Worm (Caenorhabditis elegans) whole organism, young adult: ENCODE results near the gene R05H11.2.

Source experiments
- F23B12.7 ChIP-seq: sonication (generic microtip); optimal IDR thresholded peaks from 2 replicates; lab custom pipeline; 2017; ENCODE audit warnings: missing genetic modification characterization, mild to moderate bottlenecking, missing compliant biosample characterization, antibody characterized with exemption, moderate library complexity; ENCODE audit not compliant: insufficient read depth
- F33H1.4 ChIP-seq: fragments of 200-800 bp; sonication (Bioruptor generic); IDR thresholded peaks from 2 replicates; pipeline ENCODE4 v1.3.6; 2022; ENCODE audit warnings: missing genetic modification reagents, missing genetic modification characterization, missing compliant biosample characterization
- F57A8.1 ChIP-seq: fragments of 200-800 bp; sonication (Bioruptor generic); optimal IDR thresholded peaks from 2 replicates; lab custom pipeline; 2018; ENCODE audit warnings: mild to moderate bottlenecking, missing genetic modification characterization, moderate library complexity, missing compliant biosample characterization
- Y53F4B.3 ChIP-seq: fragments of 200-800 bp; sonication (Bioruptor generic); IDR thresholded peaks from 2 replicates; pipeline ENCODE4 v1.3.6; 2022; ENCODE audit warnings: missing genetic modification reagents, missing genetic modification characterization, missing compliant biosample characterization
- Y95B8A.8 ChIP-seq: fragments of 200-800 bp; sonication (Bioruptor generic); IDR thresholded peaks from 2 replicates; pipeline ENCODE4 v1.3.6; 2022; ENCODE audit warnings: missing genetic modification reagents, missing genetic modification characterization, missing compliant biosample characterization
- aptf-3 ChIP-seq: fragments of 200-800 bp; sonication (Bioruptor generic); IDR thresholded peaks from 2 replicates; pipeline ENCODE4 v1.3.6; 2022; ENCODE audit warnings: missing genetic modification characterization, missing compliant biosample characterization
- attf-6 ChIP-seq: fragments of 200-800 bp; sonication (Bioruptor generic); IDR thresholded peaks from 2 replicates; pipeline ENCODE4 v1.3.6; 2022; ENCODE audit warnings: missing genetic modification reagents, missing genetic modification characterization, missing compliant biosample characterization
- cebp-1 ChIP-seq, 2 experiments: fragments of 200-800 bp in 1 of 2; sonication (Bioruptor generic) in 1 of 2; sonication (generic microtip) in 1 of 2; IDR thresholded peaks in 1 of 2; optimal IDR thresholded peaks in 1 of 2; 2 replicates each; pipeline versions ENCODE4 v1.3.6 to Lab custom; 2017 to 2022; ENCODE audit warnings: missing compliant biosample characterization in 2 of 2, missing genetic modification characterization in 2 of 2, mild to moderate bottlenecking in 1 of 2, missing genetic modification reagents in 1 of 2, moderate library complexity in 1 of 2
- cebp-2 ChIP-seq: fragments of 200-800 bp; sonication (Bioruptor generic); IDR thresholded peaks from 2 replicates; pipeline ENCODE4 v1.3.6; 2022; ENCODE audit warnings: missing genetic modification characterization, missing compliant biosample characterization
- ceh-79 ChIP-seq: sonication (generic microtip); optimal IDR thresholded peaks from 2 replicates; lab custom pipeline; 2017; ENCODE audit warnings: mild to moderate bottlenecking, missing genetic modification characterization, missing compliant biosample characterization
- chd-7 ChIP-seq: sonication (generic microtip); optimal IDR thresholded peaks from 2 replicates; lab custom pipeline; 2016; ENCODE audit warnings: mild to moderate bottlenecking, missing genetic modification characterization, moderate library complexity, missing compliant biosample characterization
- efl-1 ChIP-seq: fragments of 150-350 bp; optimal IDR thresholded peaks from 2 replicates; lab custom pipeline; 2014; ENCODE audit warnings: missing biosample characterization, missing genetic modification reagents, missing genetic modification characterization
- egl-44 ChIP-seq: fragments of 200-800 bp; sonication (Bioruptor generic); IDR thresholded peaks from 2 replicates; pipeline ENCODE4 v1.3.6; 2022; ENCODE audit warnings: missing genetic modification reagents, missing genetic modification characterization, missing compliant biosample characterization
- gei-17 ChIP-seq: fragments of 200-800 bp; sonication (Bioruptor generic); optimal IDR thresholded peaks from 2 replicates; lab custom pipeline; 2018; ENCODE audit warnings: mild to moderate bottlenecking, missing genetic modification characterization, missing compliant biosample characterization
- hlh-26 ChIP-seq: fragments of 200-800 bp; sonication (Bioruptor generic); conservative IDR thresholded peaks from 2 replicates; pipeline ENCODE4 v1.3.6; 2022; ENCODE audit warnings: missing genetic modification reagents, missing genetic modification characterization, missing compliant biosample characterization
- hmg-1.2 ChIP-seq: fragments of 200-800 bp; sonication (Bioruptor generic); IDR thresholded peaks from 2 replicates; pipeline ENCODE4 v1.3.6; 2022; ENCODE audit warnings: missing genetic modification reagents, missing genetic modification characterization, missing compliant biosample characterization
- hmg-20 ChIP-seq: fragments of 200-800 bp; sonication (Bioruptor generic); IDR thresholded peaks from 2 replicates; pipeline ENCODE4 v1.3.6; 2022; ENCODE audit warnings: missing genetic modification reagents, missing genetic modification characterization, missing compliant biosample characterization
- lsl-1 ChIP-seq: fragments of 200-800 bp; sonication (Bioruptor generic); optimal IDR thresholded peaks from 2 replicates; lab custom pipeline; 2018; ENCODE audit warnings: mild to moderate bottlenecking, missing genetic modification characterization, moderate library complexity, missing compliant biosample characterization
- madf-6 ChIP-seq: fragments of 200-800 bp; sonication (Bioruptor generic); IDR thresholded peaks from 2 replicates; pipeline ENCODE4 v1.3.6; 2022; ENCODE audit warnings: missing genetic modification reagents, missing genetic modification characterization, missing compliant biosample characterization
- mes-4 ChIP-seq: sonication (generic microtip); optimal IDR thresholded peaks from 2 replicates; lab custom pipeline; 2016; ENCODE audit warnings: missing genotype, missing genetic modification characterization, missing compliant biosample characterization
- nhr-80 ChIP-seq: sonication (generic microtip); optimal IDR thresholded peaks from 2 replicates; lab custom pipeline; 2016; ENCODE audit warnings: missing genetic modification characterization, missing compliant biosample characterization
- nhr-90 ChIP-seq: sonication (generic microtip); optimal IDR thresholded peaks from 2 replicates; lab custom pipeline; 2016; ENCODE audit warnings: missing genotype, mild to moderate bottlenecking, missing genetic modification characterization, missing compliant biosample characterization
- sea-2 ChIP-seq: fragments of 200-800 bp; sonication (Bioruptor generic); IDR thresholded peaks from 2 replicates; pipeline ENCODE4 v1.3.6; 2022; ENCODE audit warnings: missing genetic modification characterization, missing compliant biosample characterization
- snpc-1.3 ChIP-seq: sonication (generic microtip); optimal IDR thresholded peaks from 2 replicates; lab custom pipeline; 2017; ENCODE audit warnings: missing genetic modification characterization, mild to moderate bottlenecking, missing compliant biosample characterization, antibody characterized with exemption, moderate library complexity, missing genotype, missing genetic modification reagents; ENCODE audit not compliant: insufficient read depth
- snpc-4 ChIP-seq, 5 experiments: fragments of 150-350 bp in 1 of 5; sonication (generic microtip) in 4 of 5; optimal IDR thresholded peaks; 2 replicates each; lab custom pipeline; 2014 to 2018; ENCODE audit warnings: missing genetic modification characterization in 5 of 5, missing biosample characterization in 3 of 5, antibody characterized with exemption in 2 of 5, mild to moderate bottlenecking in 2 of 5, missing compliant biosample characterization in 2 of 5, missing genotype in 2 of 5, moderate library complexity in 2 of 5, missing genetic modification reagents in 1 of 5
- zfh-2 ChIP-seq: fragments of 200-800 bp; sonication (Bioruptor generic); conservative IDR thresholded peaks from 2 replicates; pipeline ENCODE4 v1.3.6; 2022; ENCODE audit warnings: missing genetic modification reagents, missing genetic modification characterization, missing compliant biosample characterization

R05H11.2 gene

DNA sequence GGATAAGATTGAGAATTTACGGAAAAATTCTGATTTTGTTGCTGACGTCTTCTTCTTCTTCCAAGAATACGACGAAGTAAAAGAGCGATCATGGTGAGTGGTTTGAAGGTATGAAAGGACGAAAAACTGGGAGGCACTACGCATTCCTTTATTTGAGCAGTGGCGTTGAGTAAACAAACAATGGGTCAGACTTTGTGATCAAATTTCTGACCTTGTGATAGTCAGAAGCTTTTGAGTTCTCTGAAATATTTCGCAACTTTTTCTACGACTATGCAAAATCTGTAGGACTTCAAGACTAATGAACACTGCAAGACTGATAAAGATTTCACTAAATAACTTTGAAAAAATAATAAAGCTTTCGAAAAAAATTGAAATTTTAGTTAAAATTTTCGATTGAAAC, 18.8 kb downstream of the R05H11.2 start, which contains the start of gene F28F5.4:
Gene F28F5.4 (minus strand): TSS at position 104 of the 400 bp plus-strand sequence.
- no peak for TF ChIP-seq nhr-90
- TF ChIP-seq ceh-79: no peak
- 0 out of 2 replicates have a peak, but pooled peaks have one; percentile 20 for TF ChIP-seq cebp-1 (GFP tag; IDR thresholded peaks at IDR 0.05; lab: Robert Waterston, UW)
- TF ChIP-seq cebp-1 (tag; optimal IDR thresholded peaks at IDR 0.05; lab: Kevin White, UChicago): peak; percentile 85

DNA sequence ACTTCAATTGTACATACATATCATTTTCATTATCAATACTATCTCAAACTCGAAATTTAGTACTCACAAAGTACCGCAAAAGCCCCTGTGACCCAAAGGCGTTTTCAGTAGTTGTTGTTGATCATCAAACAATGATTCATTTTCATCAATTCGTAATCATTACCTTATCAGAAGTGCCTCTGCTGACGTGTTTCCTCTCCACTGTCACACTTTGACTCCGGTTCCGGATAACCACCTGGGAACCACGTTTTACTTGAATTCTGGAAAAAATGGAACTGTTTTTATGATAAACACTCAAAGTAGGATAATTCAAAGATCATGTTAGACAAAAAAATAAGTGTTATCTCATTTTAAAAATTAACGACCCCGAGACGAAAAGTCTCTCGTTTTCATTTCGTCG, 19.9 kb downstream of the R05H11.2 start:
- 0 out of 2 replicates have a peak, but pooled peaks have one; percentile 17 for TF ChIP-seq egl-44 (GFP tag; lab: Robert Waterston, UW)
- TF ChIP-seq madf-6 (GFP tag; lab: Robert Waterston, UW): no peak
- no peak for TF ChIP-seq snpc-1.3 (tag; lab: Kevin White, UChicago)
- TF ChIP-seq hlh-26 (GFP tag; lab: Robert Waterston, UW): no peak
- no peak for TF ChIP-seq F33H1.4 (GFP tag; lab: Robert Waterston, UW)
- TF ChIP-seq gei-17 (GFP tag; lab: Kevin White, UChicago): no peak
- no peak for TF ChIP-seq Y95B8A.8 (GFP tag; lab: Robert Waterston, UW)
- no peak for TF ChIP-seq cebp-2 (GFP tag; lab: Robert Waterston, UW)
- TF ChIP-seq nhr-80 (tag; lab: Kevin White, UChicago): peak; percentile 25
- no peak for TF ChIP-seq snpc-4 (GFP tag; optimal IDR thresholded peaks at IDR 0.05; lab: Kevin White, UChicago)
- no peak for TF ChIP-seq snpc-4 (tag; optimal IDR thresholded peaks at IDR 0.05; lab: Kevin White, UChicago)
- TF ChIP-seq, all 124 proteins: peak for 2

- TF ChIP-seq cebp-2 (GFP tag; lab: Robert Waterston, UW): no peak
- TF ChIP-seq F23B12.7 (tag; lab: Kevin White, UChicago): no peak
- TF ChIP-seq nhr-80 (tag; lab: Kevin White, UChicago): peak; percentile 43
- TF ChIP-seq, all 124 proteins: peak for 1
Measured at ce11 chrIII:6819322-6819901, 21.3 kb downstream of the R05H11.2 start, which contains the start of gene F28F5.6. F28F5.6 (minus strand) TSS chrIII:6819372.

DNA sequence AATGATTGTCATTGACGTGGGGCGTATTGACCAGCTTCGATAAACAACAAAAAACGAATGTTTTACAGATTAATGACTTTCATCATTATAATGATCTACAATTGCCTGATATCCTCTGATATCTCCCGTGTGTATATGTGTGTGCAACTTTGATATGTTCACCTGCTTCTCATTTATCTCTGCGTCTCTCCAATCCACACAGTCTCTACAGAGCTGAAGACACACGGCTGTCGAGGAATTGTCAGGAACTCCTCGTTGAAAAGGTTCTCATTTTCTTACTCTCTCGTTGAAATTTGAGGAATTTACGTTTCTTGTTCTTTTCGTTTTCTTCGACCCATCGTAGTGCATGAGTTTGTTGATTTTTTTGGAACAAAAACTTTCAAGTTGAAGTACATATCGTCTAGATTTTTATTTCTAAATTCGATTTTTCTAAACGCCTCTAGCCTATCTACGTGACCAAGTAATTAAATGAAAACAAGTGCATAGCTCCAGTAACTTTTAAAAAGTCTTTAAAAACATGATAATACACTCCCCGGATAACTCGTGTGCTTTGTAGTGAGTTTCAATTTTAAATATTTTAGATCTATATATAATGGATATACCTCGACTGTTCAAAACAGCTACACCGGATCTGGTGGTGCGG, 22.4 kb downstream of the R05H11.2 start, which contains the start of gene ten-1:
Gene ten-1 (plus strand): TSS at position 593 of the 643 bp plus-strand sequence.
- TF ChIP-seq attf-6 (GFP tag; lab: Robert Waterston, UW) (no peak), zfh-2 (GFP tag; lab: Robert Waterston, UW) (no peak), F57A8.1 (GFP tag; lab: Kevin White, UChicago) (no peak), chd-7 (no peak), hmg-1.2 (GFP tag; lab: Robert Waterston, UW) (0 out of 2 replicates have a peak, but pooled peaks have one; percentile 31)

DNA sequence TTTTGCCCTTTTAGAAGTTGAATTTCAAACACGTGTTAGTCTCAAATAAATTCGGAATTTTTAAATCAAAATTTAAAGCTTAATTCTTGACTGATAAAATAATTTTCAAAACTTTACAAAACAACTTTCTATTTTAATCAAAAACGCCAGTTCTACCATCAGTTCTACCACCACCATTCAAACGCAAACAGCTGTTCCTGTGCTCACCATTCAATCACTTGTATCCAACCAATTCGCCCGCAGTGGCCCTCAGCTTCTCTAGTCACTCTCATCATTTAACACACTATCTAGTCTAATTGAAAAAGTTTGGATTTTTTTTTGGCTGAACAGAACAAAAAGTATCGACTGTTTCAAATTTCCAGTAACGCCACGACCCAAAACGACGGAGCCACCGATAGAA, 24.7 kb downstream of the R05H11.2 start:
- no peak for TF ChIP-seq lsl-1
- TF ChIP-seq Y53F4B.3: no peak
- no peak for TF ChIP-seq egl-44 (GFP tag; lab: Robert Waterston, UW)
- no peak for TF ChIP-seq efl-1 (GFP tag; lab: Kevin White, UChicago)
- TF ChIP-seq aptf-3: no peak
- no peak for TF ChIP-seq hmg-20 (GFP tag; lab: Robert Waterston, UW)
- no peak for TF ChIP-seq attf-6 (GFP tag; lab: Robert Waterston, UW)
- no peak for TF ChIP-seq hmg-1.2 (GFP tag; lab: Robert Waterston, UW)
- no peak for TF ChIP-seq sea-2
- TF ChIP-seq mes-4 (tag; lab: Kevin White, UChicago): no peak
